Worm (Caenorhabditis elegans) whole organism, late embryonic: Measurements from ENCODE around the gene F13A7.11.

ENCODE experiments used
- ama-1 ChIP-seq: fragments of 150-350 bp; optimal IDR thresholded peaks from 2 replicates; lab custom pipeline; 2014
- ceh-19 ChIP-seq: fragments of 200-800 bp; sonication (Bioruptor generic); optimal IDR thresholded peaks from 2 replicates; lab custom pipeline; 2018; ENCODE audit warnings: mild to moderate bottlenecking, missing genetic modification characterization, missing compliant biosample characterization
- hlh-30 ChIP-seq: sonication (generic microtip); optimal IDR thresholded peaks from 2 replicates; lab custom pipeline; 2017; ENCODE audit warnings: antibody characterized with exemption, missing genetic modification characterization, missing compliant biosample characterization; ENCODE audit not compliant: insufficient read depth
- nfya-1 ChIP-seq: sonication (generic microtip); optimal IDR thresholded peaks from 2 replicates; lab custom pipeline; 2017; ENCODE audit warnings: missing genetic modification characterization, mild to moderate bottlenecking, missing compliant biosample characterization, antibody characterized with exemption, moderate library complexity
- nhr-232 ChIP-seq: sonication (generic microtip); optimal IDR thresholded peaks from 2 replicates; lab custom pipeline; 2016; ENCODE audit warnings: missing genetic modification characterization, missing compliant biosample characterization
- pha-4 ChIP-seq: fragments of 150-350 bp; optimal IDR thresholded peaks from 2 replicates; lab custom pipeline; 2018; ENCODE audit warnings: missing biosample characterization, missing genetic modification reagents, missing genetic modification characterization
- rnt-1 ChIP-seq: sonication (generic microtip); optimal IDR thresholded peaks from 2 replicates; lab custom pipeline; 2016; ENCODE audit warnings: missing genetic modification characterization, missing compliant biosample characterization
- tbx-2 ChIP-seq: sonication (generic microtip); optimal IDR thresholded peaks from 2 replicates; lab custom pipeline; 2016; ENCODE audit warnings: missing genetic modification characterization, missing compliant biosample characterization

ce11 chrV:16350775-16351378, 44.2 kb downstream of the F13A7.11 start:
- TF ChIP-seq nfya-1 (tag; lab: Kevin White, UChicago) (peak; percentile 71), hlh-30 (tag; lab: Kevin White, UChicago) (no peak), nhr-232 (tag; lab: Kevin White, UChicago) (no peak), rnt-1 (tag; lab: Kevin White, UChicago) (peak; percentile 37), pha-4 (tag; lab: Kevin White, UChicago) (no peak), tbx-2 (tag; lab: Kevin White, UChicago) (no peak), ceh-19 (GFP tag; lab: Kevin White, UChicago) (no peak), ama-1 (lab: Kevin White, UChicago) (no peak)
